Fruit fly (Drosophila melanogaster) ovary, adult (tissue): Measurements from ENCODE around the gene CG13675.

Source experiments
- CG17801 ChIP-seq: fragments of 200-800 bp; optimal IDR thresholded peaks from 2 replicates; lab custom pipeline; 2019; ENCODE audit warnings: missing biosample characterization, mild to moderate bottlenecking, missing genetic modification characterization, moderate library complexity; ENCODE audit not compliant: partially characterized antibody

CG13675 gene

dm6 chr3L:8165436-8165835, at the start of gene CG13675:
Gene CG13675 (minus strand): TSS chr3L:8165518.
- TF ChIP-seq CG17801 (GFP tag; lab: Kevin White, UChicago) = no peak

dm6 chr3L:8214980-8215379, 49.7 kb upstream of the CG13675 start, which contains the start of gene CG8012:
Gene CG8012 (plus strand): TSS chr3L:8215280.
- TF ChIP-seq CG17801 (GFP tag; lab: Kevin White, UChicago) = no peak

dm6 chr3L:8211590-8211989, 46.3 kb upstream of the CG13675 start, which contains the start of gene CG8006:
Gene CG8006 (plus strand): TSS chr3L:8211890.
- no peak for TF ChIP-seq CG17801 (GFP tag; lab: Kevin White, UChicago)

dm6 chr3L:8210596-8210995, 45.3 kb upstream of the CG13675 start, which contains the start of gene tut:
Gene tut (minus strand): TSS chr3L:8210743.
- no peak for TF ChIP-seq CG17801 (GFP tag; lab: Kevin White, UChicago)

- TF ChIP-seq CG17801 (GFP tag; lab: Kevin White, UChicago) = no peak
Observed at dm6 chr3L:8202317-8202842, 37.1 kb upstream of the CG13675 start, which contains the start of the genes CG7366 and CG13679. Gene CG7366 (minus strand): TSS chr3L:8202417. Gene CG13679 (plus strand): TSS chr3L:8202792.

- TF ChIP-seq CG17801 (GFP tag; lab: Kevin White, UChicago) = peak; percentile 73
Observed at dm6 chr3L:8197779-8198279, 32.5 kb upstream of the CG13675 start, which contains the start of the genes UbcE2M and Dhps. Gene UbcE2M (minus strand): TSS chr3L:8197987. Gene Dhps (plus strand): TSS chr3L:8198207.

dm6 chr3L:8193016-8193415, 27.7 kb upstream of the CG13675 start, which contains the start of gene CG7387:
Gene CG7387 (minus strand): TSS chr3L:8193116.
- no peak for TF ChIP-seq CG17801 (GFP tag; lab: Kevin White, UChicago)

dm6 chr3L:8191042-8191613, 25.8 kb upstream of the CG13675 start, which contains the start of gene MED24:
Gene MED24 (plus strand): TSS chr3L:8191270.
- TF ChIP-seq CG17801 (GFP tag; lab: Kevin White, UChicago) = peak; percentile 19

dm6 chr3L:8189234-8189633, 23.9 kb upstream of the CG13675 start:
- no peak for TF ChIP-seq CG17801 (GFP tag; lab: Kevin White, UChicago)

dm6 chr3L:8187397-8187811, 22.1 kb upstream of the CG13675 start:
- no peak for TF ChIP-seq CG17801 (GFP tag; lab: Kevin White, UChicago)

dm6 chr3L:8186627-8187396, 21.5 kb upstream of the CG13675 start, which contains the start of the genes ERR and Atg18a:
Gene ERR (minus strand): TSS chr3L:8186671.
Gene Atg18a (plus strand): TSS chr3L:8186857.
- peak; percentile 78 for TF ChIP-seq CG17801 (GFP tag; lab: Kevin White, UChicago)

- TF ChIP-seq CG17801 (GFP tag; lab: Kevin White, UChicago) = no peak
Observed at dm6 chr3L:8185263-8186227, 20.2 kb upstream of the CG13675 start.

dm6 chr3L:8180464-8181137, 15.3 kb upstream of the CG13675 start, which contains the start of the genes mthl7 and Uxs:
Gene mthl7 (minus strand): TSS chr3L:8180514.
Gene Uxs (plus strand): TSS chr3L:8180923.
- TF ChIP-seq CG17801 (GFP tag; lab: Kevin White, UChicago) = no peak
